Worm (Caenorhabditis elegans) whole organism, L4 larva: ENCODE results near the gene hpo-12.

ENCODE experiments used
- D1046.2 ChIP-seq: fragments of 200-800 bp; sonication (Bioruptor generic); IDR thresholded peaks from 2 replicates; pipeline ENCODE4 v1.3.6; 2022; ENCODE audit warnings: missing genetic modification characterization, missing compliant biosample characterization
- T20F7.1 ChIP-seq: fragments of 200-800 bp; sonication (Bioruptor generic); optimal IDR thresholded peaks from 2 replicates; lab custom pipeline; 2018; ENCODE audit warnings: mild to moderate bottlenecking, missing genetic modification characterization, missing compliant biosample characterization
- Y105C5A.15 ChIP-seq: fragments of 200-800 bp; sonication (Bioruptor generic); IDR thresholded peaks from 2 replicates; pipeline ENCODE4 v1.3.6; 2022; ENCODE audit warnings: missing genetic modification characterization, missing compliant biosample characterization
- aha-1 ChIP-seq: fragments of 150-350 bp; peaks from one replicate; lab custom pipeline; 2014; ENCODE audit warnings: missing biosample characterization, missing genetic modification characterization
- attf-4 ChIP-seq: sonication (generic microtip); optimal IDR thresholded peaks from 3 replicates; lab custom pipeline; 2017; ENCODE audit warnings: missing biosample characterization, missing genetic modification characterization
- ceh-28 ChIP-seq: fragments of 150-350 bp; optimal IDR thresholded peaks from 2 replicates; lab custom pipeline; 2014; ENCODE audit warnings: missing biosample characterization, missing genetic modification reagents, missing genetic modification characterization
- ces-1 ChIP-seq: fragments of 150-350 bp; sonication (generic microtip); optimal IDR thresholded peaks from 4 replicates; lab custom pipeline; 2014; ENCODE audit warnings: missing biosample characterization, missing genetic modification reagents, missing genetic modification characterization
- ctbp-1 ChIP-seq: fragments of 200-800 bp; sonication (Bioruptor generic); IDR thresholded peaks from 2 replicates; pipeline ENCODE4 v1.3.6; 2022; ENCODE audit warnings: missing genetic modification reagents, missing genetic modification characterization, missing compliant biosample characterization
- daf-16 ChIP-seq, 3 experiments: sonication (generic microtip); optimal IDR thresholded peaks; 2 replicates each; lab custom pipeline; 2016 to 2017; ENCODE audit warnings: missing genetic modification characterization in 3 of 3, missing genetic modification reagents in 3 of 3, mild to moderate bottlenecking in 2 of 3, missing compliant biosample characterization in 2 of 3, missing biosample characterization in 1 of 3, moderate library complexity in 1 of 3
- daf-8 ChIP-seq: fragments of 200-800 bp; sonication (Bioruptor generic); IDR thresholded peaks from 2 replicates; pipeline ENCODE4 v1.3.6; 2022; ENCODE audit warnings: missing genetic modification characterization, missing compliant biosample characterization
- dmd-6 ChIP-seq: fragments of 200-800 bp; sonication (Bioruptor generic); IDR thresholded peaks from 2 replicates; pipeline ENCODE4 v1.3.6; 2022; ENCODE audit warnings: missing genetic modification reagents, missing genetic modification characterization, missing compliant biosample characterization
- duxl-1 ChIP-seq: sonication (generic microtip); optimal IDR thresholded peaks from 2 replicates; lab custom pipeline; 2016; ENCODE audit warnings: mild to moderate bottlenecking, missing genetic modification characterization, moderate library complexity, missing compliant biosample characterization; ENCODE audit not compliant: poor library complexity
- dve-1 ChIP-seq: sonication (generic microtip); optimal IDR thresholded peaks from 2 replicates; lab custom pipeline; 2017; ENCODE audit warnings: antibody characterized with exemption, mild to moderate bottlenecking, missing genetic modification characterization, missing compliant biosample characterization; ENCODE audit not compliant: insufficient read depth
- fos-1 ChIP-seq: fragments of 150-350 bp; optimal IDR thresholded peaks from 2 replicates; lab custom pipeline; 2014; ENCODE audit warnings: missing biosample characterization, missing genetic modification characterization
- hlh-11 ChIP-seq: fragments of 200-800 bp; sonication (Bioruptor generic); optimal IDR thresholded peaks from 2 replicates; lab custom pipeline; 2018; ENCODE audit warnings: mild to moderate bottlenecking, missing genetic modification characterization, missing compliant biosample characterization
- hlh-30 ChIP-seq: sonication (generic microtip); optimal IDR thresholded peaks from 2 replicates; lab custom pipeline; 2017; ENCODE audit warnings: antibody characterized with exemption, mild to moderate bottlenecking, missing genetic modification characterization, missing compliant biosample characterization; ENCODE audit not compliant: insufficient read depth
- lin-1 ChIP-seq: fragments of 200-800 bp; sonication (Bioruptor generic); IDR thresholded peaks from 2 replicates; pipeline ENCODE4 v1.3.6; 2022; ENCODE audit warnings: missing genetic modification reagents, missing genetic modification characterization, missing compliant biosample characterization
- lin-13 ChIP-seq: fragments of 150-350 bp; optimal IDR thresholded peaks from 2 replicates; lab custom pipeline; 2014; ENCODE audit warnings: missing biosample characterization, missing genetic modification reagents, missing genetic modification characterization
- mdt-29 ChIP-seq: fragments of 200-800 bp; sonication (Bioruptor generic); IDR thresholded peaks from 2 replicates; pipeline ENCODE4 v1.3.6; 2022; ENCODE audit warnings: missing genetic modification reagents, missing genetic modification characterization, missing compliant biosample characterization
- mxl-2 ChIP-seq: fragments of 200-800 bp; sonication (Bioruptor generic); conservative IDR thresholded peaks from 2 replicates; pipeline ENCODE4 v1.3.6; 2022; ENCODE audit warnings: missing genetic modification reagents, missing genetic modification characterization, missing compliant biosample characterization
- mxl-3 ChIP-seq: fragments of 200-800 bp; sonication (Bioruptor generic); optimal IDR thresholded peaks from 2 replicates; lab custom pipeline; 2018; ENCODE audit warnings: mild to moderate bottlenecking, missing genetic modification characterization, missing compliant biosample characterization
- nhr-10 ChIP-seq: fragments of 150-350 bp; optimal IDR thresholded peaks from 2 replicates; lab custom pipeline; 2014; ENCODE audit warnings: missing biosample characterization, missing genetic modification characterization
- nhr-102 ChIP-seq: sonication (generic microtip); optimal IDR thresholded peaks from 2 replicates; lab custom pipeline; 2016; ENCODE audit warnings: mild to moderate bottlenecking, missing genetic modification characterization, moderate library complexity, missing compliant biosample characterization
- nhr-25 ChIP-seq: sonication (generic microtip); optimal IDR thresholded peaks from 2 replicates; lab custom pipeline; 2017; ENCODE audit warnings: missing genetic modification characterization, mild to moderate bottlenecking, missing compliant biosample characterization, antibody characterized with exemption, moderate library complexity, borderline replicate concordance; ENCODE audit not compliant: insufficient read depth
- nhr-28 ChIP-seq: fragments of 150-350 bp; optimal IDR thresholded peaks from 2 replicates; lab custom pipeline; 2014; ENCODE audit warnings: missing biosample characterization, missing genetic modification characterization
- nhr-41 ChIP-seq: fragments of 200-800 bp; sonication (Bioruptor generic); IDR thresholded peaks from 2 replicates; pipeline ENCODE4 v1.3.6; 2022; ENCODE audit warnings: missing genetic modification reagents, missing genetic modification characterization, missing compliant biosample characterization
- nhr-48 ChIP-seq: sonication (generic microtip); optimal IDR thresholded peaks from 2 replicates; lab custom pipeline; 2016; ENCODE audit warnings: mild to moderate bottlenecking, missing genetic modification characterization, missing compliant biosample characterization
- nhr-6 ChIP-seq: fragments of 150-350 bp; optimal IDR thresholded peaks from 2 replicates; lab custom pipeline; 2014; ENCODE audit warnings: missing biosample characterization, missing genetic modification characterization
- pqm-1 ChIP-seq: sonication (generic microtip); optimal IDR thresholded peaks from 2 replicates; lab custom pipeline; 2017; ENCODE audit warnings: missing biosample characterization, missing genetic modification characterization
- saeg-2 ChIP-seq: fragments of 200-800 bp; sonication (Bioruptor generic); IDR thresholded peaks from 2 replicates; pipeline ENCODE4 v1.3.6; 2022; ENCODE audit warnings: missing genetic modification reagents, missing genetic modification characterization, missing compliant biosample characterization
- set-16 ChIP-seq: fragments of 200-800 bp; sonication (Bioruptor generic); IDR thresholded peaks from 2 replicates; pipeline ENCODE4 v1.3.6; 2022; ENCODE audit warnings: missing genetic modification reagents, missing genetic modification characterization, missing compliant biosample characterization
- snpc-4 ChIP-seq: fragments of 150-350 bp; optimal IDR thresholded peaks from 2 replicates; lab custom pipeline; 2014; ENCODE audit warnings: missing biosample characterization, missing genetic modification characterization
- spr-1 ChIP-seq: sonication (generic microtip); optimal IDR thresholded peaks from 2 replicates; lab custom pipeline; 2016; ENCODE audit warnings: mild to moderate bottlenecking, missing genetic modification characterization, missing compliant biosample characterization
- spr-3 ChIP-seq: fragments of 200-800 bp; sonication (Bioruptor generic); optimal IDR thresholded peaks from 2 replicates; lab custom pipeline; 2018; ENCODE audit warnings: mild to moderate bottlenecking, missing genetic modification characterization, missing compliant biosample characterization
- tra-1 ChIP-seq: fragments of 200-800 bp; sonication (Bioruptor generic); IDR thresholded peaks from 2 replicates; pipeline ENCODE4 v1.3.6; 2022; ENCODE audit warnings: missing genetic modification reagents, missing genetic modification characterization, missing compliant biosample characterization
- unc-62 ChIP-seq, 3 experiments: fragments of 150-350 bp in 1 of 3; sonication (generic microtip); optimal IDR thresholded peaks in 2 of 3; peaks in 1 of 3; 1 replicate in 1 of 3; 2 replicates in 2 of 3; lab custom pipeline; 2014 to 2017; ENCODE audit warnings: missing biosample characterization in 3 of 3, missing genetic modification characterization in 3 of 3, missing genetic modification reagents in 3 of 3, missing genotype in 1 of 3
- zag-1 ChIP-seq: fragments of 150-350 bp; optimal IDR thresholded peaks from 2 replicates; lab custom pipeline; 2014; ENCODE audit warnings: missing biosample characterization, missing genetic modification characterization
- ztf-7 ChIP-seq: fragments of 150-350 bp; optimal IDR thresholded peaks from 2 replicates; lab custom pipeline; 2014; ENCODE audit warnings: missing biosample characterization, missing genetic modification characterization

hpo-12 gene

DNA sequence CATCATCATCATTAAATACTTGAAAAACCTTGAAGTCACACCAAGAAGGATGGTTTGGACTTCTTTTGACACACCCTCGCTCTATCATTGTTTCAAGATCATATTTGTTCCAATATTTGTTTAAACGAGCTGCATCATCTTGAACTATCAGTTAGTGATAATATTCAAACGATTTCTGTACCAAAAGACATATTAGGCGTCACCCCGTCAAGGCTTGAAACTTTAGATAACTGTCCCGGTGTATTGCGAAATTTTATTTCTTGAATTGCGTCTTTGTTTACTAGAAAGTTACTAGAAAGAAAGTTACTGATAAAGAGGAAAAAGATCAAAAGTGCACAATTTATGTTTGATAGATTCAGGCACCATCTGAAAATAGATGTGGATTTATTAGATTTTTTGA, 23.0 kb downstream of the hpo-12 start:
- TF ChIP-seq dve-1, result peak; percentile 70
- TF ChIP-seq hlh-11, result peak; percentile 69
- no peak for TF ChIP-seq mdt-29 (GFP tag; lab: Robert Waterston, UW)
- no peak for TF ChIP-seq spr-1 (tag; lab: Kevin White, UChicago)
- TF ChIP-seq unc-62 (GFP tag; optimal IDR thresholded peaks at IDR 0.05 in 1 of 2; lab: Kevin White, UChicago), result peak in 1 of 2 experiments; percentile 9
- TF ChIP-seq unc-62 (tag; optimal IDR thresholded peaks at IDR 0.05; lab: Kevin White, UChicago), result no peak
- TF ChIP-seq nhr-25, result no peak
- peak; percentile 2 for TF ChIP-seq ztf-7 (tag; lab: Kevin White, UChicago)
- TF ChIP-seq dmd-6, result peak; percentile 65
- peak; percentile 14 for TF ChIP-seq nhr-10
- TF ChIP-seq nhr-41 (GFP tag; lab: Robert Waterston, UW), result no peak
- 0 out of 2 replicates have a peak, but pooled peaks have one; percentile 38 for TF ChIP-seq lin-1
- TF ChIP-seq daf-16 (GFP tag; optimal IDR thresholded peaks at IDR 0.05; lab: Kevin White, UChicago), result peak in 1 of 2 experiments; percentile 6
- TF ChIP-seq daf-16 (tag; optimal IDR thresholded peaks at IDR 0.05; lab: Kevin White, UChicago), result peak; percentile 96
- peak; percentile 22 for TF ChIP-seq nhr-48 (tag; lab: Kevin White, UChicago)
- TF ChIP-seq D1046.2 (GFP tag; lab: Robert Waterston, UW), result no peak
- TF ChIP-seq ctbp-1, result no peak
- TF ChIP-seq aha-1 (tag; lab: Kevin White, UChicago), result peak; percentile 38
- TF ChIP-seq pqm-1, result peak; percentile 90
- no peak for TF ChIP-seq duxl-1
- TF ChIP-seq T20F7.1 (GFP tag; lab: Kevin White, UChicago), result no peak
- no peak for TF ChIP-seq tra-1 (GFP tag; lab: Robert Waterston, UW)
- TF ChIP-seq snpc-4, result no peak
- TF ChIP-seq nhr-28 (tag; lab: Kevin White, UChicago), result peak; percentile 31
- TF ChIP-seq lin-13 (GFP tag; lab: Kevin White, UChicago), result no peak

DNA sequence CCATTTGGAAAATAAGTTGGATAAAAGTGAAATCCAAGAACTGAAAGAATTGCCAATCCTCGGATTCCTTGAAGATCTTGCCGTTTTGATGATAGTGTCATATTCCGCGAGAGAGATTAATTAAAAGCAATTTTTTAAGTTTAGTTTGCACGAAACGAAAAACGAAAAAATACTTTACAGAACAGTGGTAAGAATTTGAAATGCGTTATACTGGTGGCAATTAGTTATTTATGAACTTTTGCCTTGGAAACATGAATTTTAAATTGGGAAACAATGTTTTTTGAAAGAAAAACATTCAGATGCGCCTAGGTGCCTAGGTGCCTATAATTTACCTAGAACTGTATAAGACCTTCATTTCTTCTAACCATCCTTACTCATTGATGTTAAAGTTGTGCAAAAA, 24.7 kb downstream of the hpo-12 start, which contains the start of gene oac-57:
Gene oac-57 (minus strand): TSS at position 101 of the 400 bp plus-strand sequence.
- TF ChIP-seq nhr-6 (tag; lab: Kevin White, UChicago) (no peak), Y105C5A.15 (GFP tag; lab: Robert Waterston, UW) (no peak), zag-1 (tag; lab: Kevin White, UChicago) (no peak), fos-1 (tag; lab: Kevin White, UChicago) (no peak), duxl-1 (no peak), saeg-2 (GFP tag; lab: Robert Waterston, UW) (no peak), tra-1 (GFP tag; lab: Robert Waterston, UW) (no peak)

DNA sequence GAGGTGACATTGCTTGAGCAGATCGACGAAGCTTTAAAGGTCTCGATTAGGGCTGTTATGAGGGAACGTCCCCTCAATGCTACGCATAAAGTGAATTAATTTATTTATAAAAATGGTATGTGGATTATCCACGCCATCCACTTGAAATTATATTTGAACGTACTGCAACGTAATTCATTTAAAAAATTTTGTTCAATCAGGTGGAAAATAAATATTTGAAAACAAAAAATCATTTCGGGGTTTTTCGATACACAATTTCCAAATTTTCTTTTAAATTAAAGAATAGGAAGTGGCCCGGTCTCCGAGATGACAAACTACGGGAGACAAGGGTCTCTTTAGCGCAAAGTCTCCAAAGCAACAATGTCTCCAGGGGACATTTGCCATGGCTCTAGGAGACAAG, 28.6 kb downstream of the hpo-12 start, which contains the start of gene oac-58:
Gene oac-58 (minus strand): TSS at position 101 of the 400 bp plus-strand sequence.
- no peak for TF ChIP-seq spr-3 (GFP tag; lab: Kevin White, UChicago)
- TF ChIP-seq mxl-3 (GFP tag; lab: Kevin White, UChicago), result no peak
- no peak for TF ChIP-seq set-16 (GFP tag; lab: Robert Waterston, UW)
- TF ChIP-seq daf-8, result no peak
- no peak for TF ChIP-seq mxl-2 (GFP tag; lab: Robert Waterston, UW)
- TF ChIP-seq attf-4 (tag; lab: Kevin White, UChicago), result no peak
- TF ChIP-seq ceh-28 (tag; lab: Kevin White, UChicago), result no peak
- TF ChIP-seq hlh-30, result no peak
- no peak for TF ChIP-seq ztf-7 (tag; lab: Kevin White, UChicago)
- TF ChIP-seq ces-1, result no peak
- TF ChIP-seq aha-1 (tag; lab: Kevin White, UChicago), result no peak
- no peak for TF ChIP-seq nhr-102 (tag; lab: Kevin White, UChicago)
